Worm (Caenorhabditis elegans) whole organism, early embryonic: ENCODE results near the gene rpi-2.

Source experiments
- aly-1 ChIP-seq: sonication (generic microtip); optimal IDR thresholded peaks from 2 replicates; lab custom pipeline; 2016; ENCODE audit warnings: missing genetic modification characterization, missing compliant biosample characterization
- ama-1 ChIP-seq: fragments of 150-350 bp; optimal IDR thresholded peaks from 2 replicates; lab custom pipeline; 2014
- hmbx-1 ChIP-seq: sonication (generic microtip); optimal IDR thresholded peaks from 2 replicates; lab custom pipeline; 2016; ENCODE audit warnings: mild to moderate bottlenecking, missing genetic modification characterization, missing compliant biosample characterization
- hnd-1 ChIP-seq: sonication (generic microtip); optimal IDR thresholded peaks from 2 replicates; lab custom pipeline; 2016; ENCODE audit warnings: missing genetic modification characterization, missing compliant biosample characterization
- pes-1 ChIP-seq: fragments of 200-800 bp; sonication (Bioruptor generic); IDR thresholded peaks from 2 replicates; pipeline ENCODE4 v1.3.6; 2022; ENCODE audit warnings: missing genetic modification reagents, missing genetic modification characterization, missing compliant biosample characterization
- tra-4 ChIP-seq: sonication (generic microtip); optimal IDR thresholded peaks from 2 replicates; lab custom pipeline; 2017; ENCODE audit warnings: missing genetic modification characterization, missing compliant biosample characterization

DNA sequence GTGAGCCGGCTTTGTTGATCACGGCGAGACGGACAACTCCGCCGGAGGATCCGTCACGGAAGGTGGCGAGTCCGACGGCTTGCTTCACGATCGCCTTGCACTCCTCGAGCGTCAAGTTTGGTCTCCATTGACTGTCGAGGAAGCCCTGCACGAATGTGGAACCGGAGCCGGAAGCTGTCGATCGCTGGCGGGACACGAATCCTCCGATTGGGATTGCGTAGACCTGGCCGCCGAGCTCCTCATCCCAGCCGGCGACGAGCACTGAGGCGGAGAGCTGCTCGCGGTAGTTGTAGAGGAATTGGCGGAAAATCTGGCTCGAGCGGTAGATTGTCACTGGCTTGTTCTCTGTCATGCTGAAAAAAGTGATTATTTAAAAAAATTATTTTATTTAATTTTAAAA lies 2.1 kb upstream of the rpi-2 start:
- TF ChIP-seq tra-4 (no peak), ama-1 (lab: Kevin White, UChicago) (no peak), hnd-1 (tag; lab: Kevin White, UChicago) (no peak), aly-1 (no peak), pes-1 (GFP tag; lab: Robert Waterston, UW) (no peak), hmbx-1 (no peak)
